Worm (Caenorhabditis elegans) whole organism, midembryonic: ENCODE data around the gene srg-45.
A peak's percentile ranks its signal among the peaks of the same experiment; 100 is the strongest.

Experiments
- T22C8.4 ChIP-seq: fragments of 200-800 bp; sonication (Bioruptor generic); IDR thresholded peaks from 2 replicates; pipeline ENCODE4 v1.3.6; 2022; ENCODE audit warnings: missing genetic modification characterization, missing compliant biosample characterization
- cog-1 ChIP-seq: sonication (generic microtip); optimal IDR thresholded peaks from 2 replicates; lab custom pipeline; 2016; ENCODE audit warnings: missing genetic modification characterization, missing compliant biosample characterization
- flt-1 ChIP-seq: fragments of 200-800 bp; sonication (Bioruptor generic); IDR thresholded peaks from 2 replicates; pipeline ENCODE4 v1.3.6; 2022; ENCODE audit warnings: missing genetic modification characterization, missing compliant biosample characterization
- klf-2 ChIP-seq: fragments of 200-800 bp; sonication (Bioruptor generic); conservative IDR thresholded peaks from 2 replicates; pipeline ENCODE4 v1.3.6; 2022; ENCODE audit warnings: missing genetic modification reagents, missing genetic modification characterization, missing compliant biosample characterization
- med-1 ChIP-seq: sonication (generic microtip); optimal IDR thresholded peaks from 2 replicates; lab custom pipeline; 2017; ENCODE audit warnings: missing genetic modification characterization, mild to moderate bottlenecking, missing compliant biosample characterization, antibody characterized with exemption, missing genetic modification reagents; ENCODE audit not compliant: insufficient read depth
- ref-1 ChIP-seq: fragments of 200-800 bp; sonication (Bioruptor generic); conservative IDR thresholded peaks from 2 replicates; pipeline ENCODE4 v1.3.6; 2022; ENCODE audit warnings: missing genetic modification reagents, missing genetic modification characterization, missing compliant biosample characterization
- tab-1 ChIP-seq: fragments of 200-800 bp; sonication (Bioruptor generic); IDR thresholded peaks from 2 replicates; pipeline ENCODE4 v1.3.6; 2022; ENCODE audit warnings: missing genetic modification characterization, missing compliant biosample characterization
- ztf-23 ChIP-seq: fragments of 200-800 bp; sonication (Bioruptor generic); IDR thresholded peaks from 2 replicates; pipeline ENCODE4 v1.3.6; 2022; ENCODE audit warnings: missing genetic modification reagents, missing genetic modification characterization, missing compliant biosample characterization
- ztf-29 ChIP-seq: fragments of 200-800 bp; sonication (Bioruptor generic); IDR thresholded peaks from 2 replicates; pipeline ENCODE4 v1.3.6; 2022; ENCODE audit warnings: missing genetic modification reagents, missing genetic modification characterization, missing compliant biosample characterization

The srg-45 gene

DNA sequence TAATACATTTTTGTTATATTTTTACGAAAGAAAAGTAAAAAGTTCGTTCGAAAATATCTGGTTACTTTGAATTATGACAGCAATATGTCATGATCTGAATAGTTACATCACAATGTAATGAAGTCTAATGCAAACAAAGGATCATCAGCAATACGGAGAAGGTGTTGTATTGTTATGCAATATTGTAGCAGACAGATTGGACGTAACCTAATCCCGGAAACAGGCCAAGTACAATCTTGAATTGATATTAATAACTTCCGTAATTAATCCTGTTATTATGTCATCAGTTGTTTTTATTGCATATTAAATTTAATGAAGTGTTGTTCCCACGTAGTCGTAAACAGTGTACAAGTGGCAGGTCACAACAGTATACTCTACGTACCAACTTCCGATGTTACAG lies 25.8 kb upstream of the srg-45 start:
- no peak for TF ChIP-seq ref-1 (GFP tag; lab: Robert Waterston, UW)

DNA sequence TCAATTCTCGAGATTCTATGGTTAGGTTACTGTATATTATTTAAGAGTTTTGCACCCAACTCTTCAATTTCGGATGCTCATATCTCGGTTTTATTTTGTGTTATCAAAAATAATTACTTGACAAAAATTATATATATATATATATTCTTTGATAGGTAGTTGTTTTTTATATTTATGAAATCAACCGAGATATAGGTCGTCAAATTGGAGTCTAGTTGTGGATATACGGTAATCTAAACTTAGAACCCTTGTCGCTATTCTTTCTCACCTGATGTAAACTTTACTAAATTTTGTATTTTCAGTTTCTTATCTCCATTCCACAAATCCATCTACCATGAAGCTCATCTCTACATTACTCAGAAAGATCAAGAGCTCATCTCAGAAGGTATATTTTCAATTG lies 24.1 kb upstream of the srg-45 start, which contains the start of gene F55C5.10:
F55C5.10 (plus strand) TSS at position 301 of the 400 bp plus-strand sequence.
- TF ChIP-seq tab-1 (no peak), ztf-23 (no peak), ztf-29 (GFP tag; lab: Robert Waterston, UW) (no peak), ref-1 (GFP tag; lab: Robert Waterston, UW) (no peak), flt-1 (GFP tag; lab: Robert Waterston, UW) (no peak), klf-2 (no peak), cog-1 (tag; lab: Kevin White, UChicago) (no peak)

DNA sequence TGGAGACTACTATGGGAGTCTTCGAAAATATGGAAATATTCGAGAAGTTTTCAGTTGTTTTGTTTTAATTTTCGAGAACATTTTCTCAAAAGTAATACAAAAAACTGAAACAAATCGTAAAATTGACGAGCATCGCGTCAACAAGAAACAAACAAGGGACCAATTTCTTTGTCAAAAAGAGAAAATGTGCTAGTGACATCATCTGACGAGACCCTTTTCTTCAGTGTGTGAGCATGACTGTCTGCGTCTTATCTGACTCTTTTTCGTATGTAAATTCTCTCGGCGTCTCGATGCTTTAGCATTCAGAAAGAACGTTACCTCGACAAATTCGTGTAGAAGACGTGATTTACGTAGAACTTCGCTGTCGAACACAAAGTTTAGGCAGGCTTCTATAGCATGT lies 19.6 kb upstream of the srg-45 start:
- TF ChIP-seq ztf-23: no peak
- TF ChIP-seq klf-2: no peak
- TF ChIP-seq tab-1: no peak
- no peak for TF ChIP-seq cog-1 (tag; lab: Kevin White, UChicago)

DNA sequence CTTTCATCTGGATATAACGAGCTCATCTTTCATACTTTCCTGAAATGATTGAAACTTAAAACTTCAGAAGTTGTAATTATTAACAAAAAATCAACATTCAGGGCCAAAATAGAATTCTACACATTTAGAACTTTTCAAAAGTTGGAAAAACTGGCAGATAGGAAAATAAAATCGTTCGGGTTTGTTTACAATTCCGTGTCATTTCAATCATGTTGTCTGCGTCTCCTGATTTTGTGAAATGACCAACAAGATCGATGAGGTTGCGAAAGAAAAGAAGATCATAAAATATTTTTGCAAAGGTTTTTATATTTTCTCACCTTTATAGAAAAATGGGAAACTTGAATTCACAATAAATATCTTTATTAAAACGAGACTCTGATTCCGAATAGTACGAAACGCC lies 18.7 kb upstream of the srg-45 start, which contains the start of gene rskd-1:
rskd-1 (minus strand) TSS at position 39 of the 400 bp plus-strand sequence.
- TF ChIP-seq ztf-29 (GFP tag; lab: Robert Waterston, UW) (no peak), med-1 (no peak), T22C8.4 (GFP tag; lab: Robert Waterston, UW) (no peak), ref-1 (GFP tag; lab: Robert Waterston, UW) (no peak), cog-1 (tag; lab: Kevin White, UChicago) (no peak), tab-1 (no peak), flt-1 (GFP tag; lab: Robert Waterston, UW) (no peak), ztf-23 (no peak), klf-2 (no peak)

DNA sequence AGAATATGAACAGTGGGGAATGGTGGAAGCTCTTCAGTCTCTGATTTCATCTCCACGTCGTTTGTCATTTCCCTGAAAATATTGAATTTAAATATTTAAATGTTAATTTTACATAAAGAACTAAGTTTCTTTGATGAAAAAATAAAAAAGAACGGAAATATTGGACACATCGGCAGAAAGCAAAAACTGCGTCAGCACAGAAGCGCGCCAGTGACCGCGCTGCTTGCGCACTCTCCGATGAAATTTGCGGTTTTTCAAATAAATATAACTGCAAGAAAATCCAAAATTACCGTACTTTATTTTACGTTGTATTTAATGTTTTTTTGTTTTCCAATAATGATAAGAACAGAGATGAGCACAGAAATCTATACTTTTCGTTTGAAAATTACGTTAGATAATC lies 15.7 kb upstream of the srg-45 start, which contains the start of the genes srpa-68 and srh-16:
srpa-68 (minus strand) TSS at position 72 of the 400 bp plus-strand sequence.
srh-16 (plus strand) TSS at position 275 of the 400 bp plus-strand sequence.
- peak; percentile 79 for TF ChIP-seq cog-1 (tag; lab: Kevin White, UChicago)
- TF ChIP-seq med-1: peak; percentile 49
- TF ChIP-seq ref-1 (GFP tag; lab: Robert Waterston, UW): no peak
- peak; percentile 67; the same call in 1 of the 2 replicates for TF ChIP-seq tab-1
- TF ChIP-seq flt-1 (GFP tag; lab: Robert Waterston, UW): peak; percentile 87
- TF ChIP-seq T22C8.4 (GFP tag; lab: Robert Waterston, UW): no peak
- TF ChIP-seq ztf-29 (GFP tag; lab: Robert Waterston, UW): 0 out of 2 replicates have a peak, but pooled peaks have one; percentile 19
- 0 out of 2 replicates have a peak, but pooled peaks have one; percentile 48 for TF ChIP-seq klf-2
- peak; percentile 83 for TF ChIP-seq ztf-23

DNA sequence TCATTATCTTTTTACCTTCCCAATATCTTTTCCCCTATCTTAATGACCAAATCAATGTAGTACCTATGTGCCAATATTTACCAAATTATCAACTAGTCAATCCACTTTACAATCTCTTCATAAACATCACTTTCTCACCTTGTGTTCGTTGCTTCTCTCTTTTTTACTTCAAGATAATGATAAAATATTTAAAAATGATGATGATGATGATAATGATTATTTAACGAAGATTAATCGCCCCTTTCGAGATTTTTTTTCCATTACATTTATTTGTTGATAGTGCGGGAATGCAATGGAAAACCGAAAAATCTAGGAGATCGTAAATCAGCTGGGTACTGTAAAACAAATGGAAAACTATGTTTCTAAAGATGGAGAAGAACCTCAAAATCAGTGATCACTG lies 13.2 kb upstream of the srg-45 start:
- no peak for TF ChIP-seq ref-1 (GFP tag; lab: Robert Waterston, UW)
- TF ChIP-seq cog-1 (tag; lab: Kevin White, UChicago): no peak
- TF ChIP-seq flt-1 (GFP tag; lab: Robert Waterston, UW): no peak
- no peak for TF ChIP-seq klf-2
- no peak for TF ChIP-seq tab-1
- TF ChIP-seq ztf-29 (GFP tag; lab: Robert Waterston, UW): no peak
- TF ChIP-seq med-1: no peak
- no peak for TF ChIP-seq ztf-23
- no peak for TF ChIP-seq T22C8.4 (GFP tag; lab: Robert Waterston, UW)

DNA sequence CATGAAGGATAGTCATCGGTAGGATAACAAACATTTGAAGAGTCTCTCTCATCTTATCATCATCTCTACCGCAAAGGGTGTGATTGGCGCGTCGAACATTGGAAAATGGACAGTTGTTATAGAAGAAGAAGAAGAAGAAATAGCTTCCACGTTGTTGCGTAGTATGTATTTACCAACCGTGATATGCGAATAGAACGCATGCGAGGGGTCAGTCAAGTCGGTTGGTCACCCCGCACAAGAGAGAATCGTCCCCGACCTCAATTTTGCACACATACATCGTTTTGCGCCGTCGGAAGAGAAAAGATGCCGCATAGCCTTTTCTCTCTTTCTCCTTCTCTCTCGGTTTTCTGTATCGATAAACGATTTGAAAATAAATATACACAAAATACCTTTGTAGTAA lies 12.3 kb upstream of the srg-45 start:
- TF ChIP-seq med-1 (no peak), ztf-23 (no peak), ref-1 (GFP tag; lab: Robert Waterston, UW) (no peak), klf-2 (no peak), cog-1 (tag; lab: Kevin White, UChicago) (no peak), ztf-29 (GFP tag; lab: Robert Waterston, UW) (no peak), flt-1 (GFP tag; lab: Robert Waterston, UW) (no peak), tab-1 (no peak), T22C8.4 (GFP tag; lab: Robert Waterston, UW) (no peak)

DNA sequence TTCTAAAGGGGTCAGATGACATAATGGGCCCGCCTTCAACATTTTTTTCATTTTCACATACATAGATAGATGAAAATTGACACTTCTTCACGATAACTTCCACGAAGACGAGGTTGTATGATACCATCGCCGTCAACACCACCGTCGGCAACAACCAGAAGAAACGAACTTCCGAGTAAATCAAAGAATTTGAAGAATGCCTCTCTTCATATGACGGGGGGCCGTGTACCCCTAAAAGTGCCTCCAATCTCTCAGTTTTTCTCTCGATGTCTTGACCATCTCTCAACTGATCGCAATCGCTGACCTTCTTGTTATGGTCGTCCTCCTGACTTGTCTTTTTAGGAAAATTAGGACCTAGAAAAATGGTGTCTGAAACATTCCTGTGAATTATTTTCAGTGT lies 11.8 kb upstream of the srg-45 start:
- TF ChIP-seq tab-1 (no peak), klf-2 (no peak), ztf-29 (GFP tag; lab: Robert Waterston, UW) (no peak), med-1 (no peak), ztf-23 (no peak), T22C8.4 (GFP tag; lab: Robert Waterston, UW) (no peak), cog-1 (tag; lab: Kevin White, UChicago) (no peak), ref-1 (GFP tag; lab: Robert Waterston, UW) (no peak), flt-1 (GFP tag; lab: Robert Waterston, UW) (no peak)

DNA sequence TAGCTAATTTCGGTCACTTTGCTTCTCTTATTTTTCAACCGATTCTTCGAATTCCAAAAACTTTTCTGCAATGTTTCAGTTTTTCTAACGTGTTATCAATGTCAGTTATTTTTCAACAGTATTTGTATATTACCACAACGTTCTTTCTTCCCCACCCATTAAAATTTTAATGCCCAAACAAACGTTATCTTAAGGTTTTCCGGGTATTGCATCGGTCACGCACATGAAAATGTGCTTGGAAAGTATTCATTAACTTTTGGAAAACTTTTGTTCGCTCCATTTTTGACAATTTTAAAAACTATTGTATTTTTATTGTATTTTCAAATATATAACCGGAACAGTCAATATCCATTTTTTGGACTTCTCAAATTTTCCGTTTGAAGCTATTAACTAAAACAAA lies 11.2 kb upstream of the srg-45 start:
- TF ChIP-seq flt-1 (GFP tag; lab: Robert Waterston, UW): no peak
- TF ChIP-seq klf-2: no peak
- TF ChIP-seq ztf-23: no peak
- TF ChIP-seq ztf-29 (GFP tag; lab: Robert Waterston, UW): no peak
- TF ChIP-seq ref-1 (GFP tag; lab: Robert Waterston, UW): no peak
- TF ChIP-seq tab-1: no peak
- no peak for TF ChIP-seq cog-1 (tag; lab: Kevin White, UChicago)
- TF ChIP-seq T22C8.4 (GFP tag; lab: Robert Waterston, UW): no peak
- no peak for TF ChIP-seq med-1

DNA sequence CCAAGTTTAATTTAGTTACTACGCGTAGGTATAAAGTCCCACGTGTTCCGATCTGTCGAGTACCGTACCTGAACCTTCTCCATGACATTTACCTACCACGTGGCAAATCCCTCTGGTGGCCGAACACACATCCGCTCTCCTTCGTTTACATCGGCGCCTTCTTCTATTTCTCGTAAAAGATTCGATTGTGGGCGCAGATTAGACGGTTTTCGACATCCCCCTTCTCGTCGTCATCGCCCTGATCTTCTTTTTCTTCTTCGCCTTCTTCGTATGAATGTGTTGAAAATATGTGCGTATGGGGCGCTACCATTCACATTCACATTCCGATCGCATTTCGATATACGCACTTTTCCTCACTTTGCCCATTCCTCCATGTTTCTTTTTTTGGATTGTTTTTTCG lies 10.5 kb upstream of the srg-45 start:
- TF ChIP-seq T22C8.4 (GFP tag; lab: Robert Waterston, UW) (no peak), ztf-29 (GFP tag; lab: Robert Waterston, UW) (no peak), tab-1 (no peak), klf-2 (no peak), med-1 (no peak), ztf-23 (no peak), flt-1 (GFP tag; lab: Robert Waterston, UW) (no peak), ref-1 (GFP tag; lab: Robert Waterston, UW) (no peak), cog-1 (tag; lab: Kevin White, UChicago) (no peak)

DNA sequence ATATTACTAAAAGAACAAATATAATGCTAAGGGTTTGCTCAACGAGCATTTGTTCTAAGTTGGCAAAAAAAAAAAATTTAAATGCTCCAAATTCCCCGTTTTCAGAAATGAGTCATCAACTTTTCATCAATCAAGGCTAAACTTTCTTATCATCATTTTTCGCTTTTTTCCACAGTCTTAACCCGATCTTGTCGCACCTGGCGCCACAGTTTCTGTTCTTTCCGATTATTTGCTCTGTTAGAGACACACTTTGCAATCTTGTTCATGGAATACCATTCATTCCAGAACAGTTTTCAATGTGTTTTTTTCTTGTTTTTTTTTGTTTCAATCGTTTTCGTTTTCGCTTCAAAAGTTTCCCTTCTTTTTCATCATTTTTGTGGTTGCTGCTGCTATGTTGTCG lies 9.1 kb upstream of the srg-45 start:
- TF ChIP-seq ref-1 (GFP tag; lab: Robert Waterston, UW): no peak
- no peak for TF ChIP-seq ztf-23
- no peak for TF ChIP-seq flt-1 (GFP tag; lab: Robert Waterston, UW)
- TF ChIP-seq tab-1: no peak
- no peak for TF ChIP-seq cog-1 (tag; lab: Kevin White, UChicago)
- TF ChIP-seq T22C8.4 (GFP tag; lab: Robert Waterston, UW): no peak
- no peak for TF ChIP-seq med-1
- TF ChIP-seq klf-2: no peak
- TF ChIP-seq ztf-29 (GFP tag; lab: Robert Waterston, UW): no peak
